Worm (Caenorhabditis elegans): ENCODE measurements around the gene C30G7.3.

C30G7.3 gene

DNA sequence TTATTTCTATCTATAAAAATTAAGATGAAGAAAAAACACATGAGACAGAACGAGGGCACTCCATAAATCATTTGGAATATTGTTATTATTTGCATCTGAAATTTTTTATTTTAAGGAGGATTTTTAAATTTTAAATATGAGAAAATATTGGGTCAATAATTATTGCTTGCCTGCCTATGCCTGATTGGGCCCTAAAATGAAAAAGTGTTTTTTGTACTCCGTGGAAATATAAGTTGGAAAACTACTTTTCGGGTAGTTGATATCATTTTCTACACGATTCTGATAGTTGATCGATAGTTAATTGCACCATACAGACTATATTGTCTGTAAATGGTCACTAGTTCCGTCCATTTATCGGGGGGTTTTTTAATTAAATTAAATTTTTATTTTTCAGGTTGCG, 17.3 kb downstream of the C30G7.3 start, which contains the start of gene srg-55:
Gene srg-55 (minus strand): TSS at position 101 of the 400 bp plus-strand sequence.
- TF ChIP-seq ztf-29 (GFP tag; IDR thresholded peaks at IDR 0.05) (no peak), cog-1 (tag; optimal IDR thresholded peaks at IDR 0.05) (no peak), klf-2 (GFP tag; conservative IDR thresholded peaks at IDR 0.05) (no peak)

ce11 chrV:14924104-14924503, 21.4 kb downstream of the C30G7.3 start, which contains the start of gene srg-54:
Gene srg-54, minus strand, starts transcription at chrV:14924204.
- TF ChIP-seq ztf-23 (GFP tag; IDR thresholded peaks at IDR 0.05) (no peak), klf-2 (GFP tag; conservative IDR thresholded peaks at IDR 0.05) (no peak), ztf-29 (GFP tag; IDR thresholded peaks at IDR 0.05) (no peak), T22C8.4 (GFP tag; IDR thresholded peaks at IDR 0.05) (no peak), flt-1 (GFP tag; IDR thresholded peaks at IDR 0.05) (no peak), tab-1 (GFP tag; IDR thresholded peaks at IDR 0.05) (no peak), ref-1 (GFP tag; conservative IDR thresholded peaks at IDR 0.05) (no peak), cog-1 (tag; optimal IDR thresholded peaks at IDR 0.05) (no peak), med-1 (GFP tag; optimal IDR thresholded peaks at IDR 0.05; ENCODE audit: insufficient read depth) (no peak)

- TF ChIP-seq klf-2 (GFP tag; conservative IDR thresholded peaks at IDR 0.05) (no peak), ztf-23 (GFP tag; IDR thresholded peaks at IDR 0.05) (no peak), T22C8.4 (GFP tag; IDR thresholded peaks at IDR 0.05) (no peak), ztf-29 (GFP tag; IDR thresholded peaks at IDR 0.05) (no peak), tab-1 (GFP tag; IDR thresholded peaks at IDR 0.05) (no peak), ref-1 (GFP tag; conservative IDR thresholded peaks at IDR 0.05) (no peak), med-1 (GFP tag; optimal IDR thresholded peaks at IDR 0.05; ENCODE audit: insufficient read depth) (no peak), flt-1 (GFP tag; IDR thresholded peaks at IDR 0.05) (no peak), cog-1 (tag; optimal IDR thresholded peaks at IDR 0.05) (no peak)
These were observed 24.0 kb downstream of the C30G7.3 start, which contains the start of gene zmp-4 for ce11 chrV:14921509-14921908. Gene zmp-4, minus strand, starts transcription at chrV:14921609.

DNA sequence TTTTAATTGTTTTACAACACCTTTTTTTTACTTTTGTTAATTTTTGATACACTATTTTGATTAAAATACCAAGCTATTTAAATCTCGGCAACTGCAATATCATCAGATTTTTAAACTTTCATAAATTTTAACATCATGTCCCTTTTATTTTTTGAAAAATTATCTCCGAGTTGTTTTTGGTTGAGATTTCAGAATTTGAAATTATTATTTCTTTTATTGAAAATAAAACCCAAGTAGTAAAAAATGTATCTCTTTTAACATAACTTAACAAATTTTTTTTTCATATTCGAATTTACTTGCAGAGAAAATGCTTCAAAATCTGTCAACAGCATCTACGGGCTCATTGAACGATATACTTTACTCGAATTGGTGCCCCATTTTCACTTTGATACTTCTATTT, 29.9 kb downstream of the C30G7.3 start, which contains the start of gene H12D21.11:
Gene H12D21.11 (plus strand): TSS at position 301 of the 400 bp plus-strand sequence.
- TF ChIP-seq cog-1 (tag; optimal IDR thresholded peaks at IDR 0.05) (no peak), T22C8.4 (GFP tag; IDR thresholded peaks at IDR 0.05) (no peak), flt-1 (GFP tag; IDR thresholded peaks at IDR 0.05) (no peak), ztf-23 (GFP tag; IDR thresholded peaks at IDR 0.05) (no peak), klf-2 (GFP tag; conservative IDR thresholded peaks at IDR 0.05) (no peak), tab-1 (GFP tag; IDR thresholded peaks at IDR 0.05) (no peak), med-1 (GFP tag; optimal IDR thresholded peaks at IDR 0.05; ENCODE audit: insufficient read depth) (no peak), ztf-29 (GFP tag; IDR thresholded peaks at IDR 0.05) (no peak), ref-1 (GFP tag; conservative IDR thresholded peaks at IDR 0.05) (no peak)

DNA sequence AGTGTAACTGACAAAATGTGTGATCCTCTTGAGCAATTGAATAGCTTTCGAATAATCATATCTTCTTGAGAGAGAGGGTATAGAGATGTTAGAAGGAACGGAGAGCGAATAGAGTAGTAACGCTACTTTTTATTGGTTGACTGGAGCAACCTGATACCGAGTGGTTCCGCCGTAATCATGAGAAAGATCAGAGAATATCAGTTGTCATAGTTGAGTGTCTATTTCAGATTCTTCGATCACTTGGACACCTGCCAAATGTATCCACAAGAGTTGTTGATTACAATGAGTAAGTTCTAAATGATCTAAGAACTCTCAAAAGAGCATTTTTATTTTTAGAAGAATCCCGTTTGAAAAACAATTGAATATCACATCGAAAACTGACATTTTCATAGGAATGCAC, 34.7 kb downstream of the C30G7.3 start:
- TF ChIP-seq med-1 (GFP tag; optimal IDR thresholded peaks at IDR 0.05; ENCODE audit: insufficient read depth), result no peak
- TF ChIP-seq ztf-29 (GFP tag; IDR thresholded peaks at IDR 0.05), result no peak
- no peak for TF ChIP-seq tab-1 (GFP tag; IDR thresholded peaks at IDR 0.05)
- TF ChIP-seq T22C8.4 (GFP tag; IDR thresholded peaks at IDR 0.05), result no peak
- no peak for TF ChIP-seq ztf-23 (GFP tag; IDR thresholded peaks at IDR 0.05)

DNA sequence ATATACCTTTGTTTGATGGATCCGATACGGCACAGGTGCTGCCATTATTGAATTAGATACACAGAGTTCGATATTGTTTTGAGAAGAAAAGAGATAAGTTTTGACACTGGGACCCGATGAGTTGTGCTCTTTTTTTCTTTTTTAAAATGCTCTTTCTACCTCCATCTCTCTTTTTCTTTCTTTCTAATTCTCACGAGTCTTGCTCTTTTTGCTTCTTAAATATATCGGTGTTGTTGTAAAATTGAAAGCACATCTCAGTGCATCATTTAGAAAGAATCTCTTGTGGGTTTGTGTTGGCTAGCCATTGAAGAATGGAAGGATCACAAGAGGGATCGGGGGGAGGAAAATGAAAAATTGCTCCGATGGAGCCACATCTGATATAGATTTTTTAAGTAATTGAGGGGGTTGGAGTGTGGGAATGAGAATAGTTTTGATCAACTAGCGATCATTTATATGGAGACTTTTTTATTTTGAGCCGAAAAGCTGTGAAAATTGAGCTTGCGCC, 36.1 kb downstream of the C30G7.3 start, which contains the start of gene H12D21.9:
Gene H12D21.9 (minus strand): TSS at position 148 of the 505 bp plus-strand sequence.
- no peak for TF ChIP-seq ref-1 (GFP tag; conservative IDR thresholded peaks at IDR 0.05)
- TF ChIP-seq ztf-29 (GFP tag; IDR thresholded peaks at IDR 0.05), result no peak
- no peak for TF ChIP-seq med-1 (GFP tag; optimal IDR thresholded peaks at IDR 0.05; ENCODE audit: insufficient read depth)
- no peak for TF ChIP-seq ztf-23 (GFP tag; IDR thresholded peaks at IDR 0.05)
- no peak for TF ChIP-seq tab-1 (GFP tag; IDR thresholded peaks at IDR 0.05)
- TF ChIP-seq T22C8.4 (GFP tag; IDR thresholded peaks at IDR 0.05), result no peak
- no peak for TF ChIP-seq flt-1 (GFP tag; IDR thresholded peaks at IDR 0.05)
- TF ChIP-seq cog-1 (tag; optimal IDR thresholded peaks at IDR 0.05), result no peak
- TF ChIP-seq klf-2 (GFP tag; conservative IDR thresholded peaks at IDR 0.05), result no peak

DNA sequence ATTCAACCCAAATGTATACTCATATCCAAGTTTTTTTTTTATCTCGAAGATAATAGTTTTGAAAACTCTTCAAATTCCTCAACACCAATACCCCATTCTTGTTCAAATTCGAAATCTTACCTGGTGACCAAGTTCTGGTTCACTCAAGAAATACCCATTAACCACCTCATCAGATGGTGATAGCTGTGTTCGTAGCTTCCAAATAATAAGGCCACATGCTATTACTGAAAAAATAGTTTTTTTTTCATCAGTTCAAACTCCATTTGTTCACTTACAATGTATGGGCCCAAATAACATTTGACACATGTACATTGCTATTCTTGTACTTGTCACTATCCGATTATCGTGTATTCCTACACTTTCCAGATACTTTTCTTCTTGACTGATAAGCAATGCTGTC, 38.1 kb downstream of the C30G7.3 start:
- no peak for TF ChIP-seq flt-1 (GFP tag; IDR thresholded peaks at IDR 0.05)
- TF ChIP-seq tab-1 (GFP tag; IDR thresholded peaks at IDR 0.05), result no peak
- no peak for TF ChIP-seq ztf-29 (GFP tag; IDR thresholded peaks at IDR 0.05)
- no peak for TF ChIP-seq T22C8.4 (GFP tag; IDR thresholded peaks at IDR 0.05)
- TF ChIP-seq klf-2 (GFP tag; conservative IDR thresholded peaks at IDR 0.05), result no peak
- no peak for TF ChIP-seq ref-1 (GFP tag; conservative IDR thresholded peaks at IDR 0.05)
- no peak for TF ChIP-seq med-1 (GFP tag; optimal IDR thresholded peaks at IDR 0.05; ENCODE audit: insufficient read depth)

DNA sequence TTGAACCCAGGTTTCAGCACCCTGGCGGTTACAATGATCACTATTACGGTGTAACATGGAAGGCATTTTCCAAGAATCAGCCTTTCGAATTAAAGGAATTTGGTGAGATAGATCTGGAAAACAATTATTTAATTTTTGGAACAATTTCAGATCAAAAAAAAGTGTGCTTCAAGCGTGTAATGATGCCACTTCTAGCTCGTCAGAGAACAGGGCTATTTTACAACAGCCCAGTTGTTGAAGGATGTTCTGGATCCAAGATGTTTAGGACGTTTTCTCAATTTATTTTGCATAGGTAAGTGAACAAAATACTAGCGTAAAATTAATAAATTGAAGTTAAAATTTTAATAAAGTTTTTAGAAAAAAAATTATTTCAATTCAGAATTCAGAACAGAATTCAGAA, 44.6 kb downstream of the C30G7.3 start:
- TF ChIP-seq T22C8.4 (GFP tag; IDR thresholded peaks at IDR 0.05) (no peak), ref-1 (GFP tag; conservative IDR thresholded peaks at IDR 0.05) (no peak), med-1 (GFP tag; optimal IDR thresholded peaks at IDR 0.05; ENCODE audit: insufficient read depth) (no peak), ztf-23 (GFP tag; IDR thresholded peaks at IDR 0.05) (no peak), klf-2 (GFP tag; conservative IDR thresholded peaks at IDR 0.05) (no peak), cog-1 (tag; optimal IDR thresholded peaks at IDR 0.05) (no peak), tab-1 (GFP tag; IDR thresholded peaks at IDR 0.05) (no peak), ztf-29 (GFP tag; IDR thresholded peaks at IDR 0.05) (no peak), flt-1 (GFP tag; IDR thresholded peaks at IDR 0.05) (no peak)

- TF ChIP-seq ref-1 (GFP tag; conservative IDR thresholded peaks at IDR 0.05) (no peak), klf-2 (GFP tag; conservative IDR thresholded peaks at IDR 0.05) (no peak), flt-1 (GFP tag; IDR thresholded peaks at IDR 0.05) (no peak), ztf-23 (GFP tag; IDR thresholded peaks at IDR 0.05) (no peak), tab-1 (GFP tag; IDR thresholded peaks at IDR 0.05) (no peak), T22C8.4 (GFP tag; IDR thresholded peaks at IDR 0.05) (no peak), cog-1 (tag; optimal IDR thresholded peaks at IDR 0.05) (no peak), ztf-29 (GFP tag; IDR thresholded peaks at IDR 0.05) (no peak), med-1 (GFP tag; optimal IDR thresholded peaks at IDR 0.05; ENCODE audit: insufficient read depth) (no peak)
These were observed 46.0 kb downstream of the C30G7.3 start, which contains the start of gene H12D21.10 for ce11 chrV:14899545-14899944. Gene H12D21.10, plus strand, starts transcription at chrV:14899804.

ce11 chrV:14897731-14898130, 47.8 kb downstream of the C30G7.3 start, which contains the start of gene H12D21.6:
Gene H12D21.6, minus strand, starts transcription at chrV:14897831.
- TF ChIP-seq flt-1 (GFP tag; IDR thresholded peaks at IDR 0.05) (no peak), tab-1 (GFP tag; IDR thresholded peaks at IDR 0.05) (no peak), ref-1 (GFP tag; conservative IDR thresholded peaks at IDR 0.05) (no peak), cog-1 (tag; optimal IDR thresholded peaks at IDR 0.05) (no peak), ztf-29 (GFP tag; IDR thresholded peaks at IDR 0.05) (no peak), med-1 (GFP tag; optimal IDR thresholded peaks at IDR 0.05; ENCODE audit: insufficient read depth) (no peak), ztf-23 (GFP tag; IDR thresholded peaks at IDR 0.05) (no peak), klf-2 (GFP tag; conservative IDR thresholded peaks at IDR 0.05) (no peak), T22C8.4 (GFP tag; IDR thresholded peaks at IDR 0.05) (no peak)
